Worm (Caenorhabditis elegans) whole organism, L4 larva: ENCODE results near the gene EGAP9.4.

Experiments
- jun-1 ChIP-seq: fragments of 150-350 bp; optimal IDR thresholded peaks from 2 replicates; lab custom pipeline; 2014; ENCODE audit warnings: missing biosample characterization, missing genetic modification reagents, missing genetic modification characterization
- lin-39 ChIP-seq: fragments of 150-350 bp; optimal IDR thresholded peaks from 2 replicates; lab custom pipeline; 2014; ENCODE audit warnings: missing biosample characterization, missing genetic modification reagents, missing genetic modification characterization
- skn-1 ChIP-seq: fragments of 150-350 bp; optimal IDR thresholded peaks from 2 replicates; lab custom pipeline; 2014; ENCODE audit warnings: missing biosample characterization, missing genetic modification characterization

- no peak for TF ChIP-seq skn-1 (tag; lab: Kevin White, UChicago)
- TF ChIP-seq lin-39 (tag; lab: Kevin White, UChicago) = no peak
- no peak for TF ChIP-seq jun-1 (tag; lab: Kevin White, UChicago)
These were observed 22.4 kb upstream of the EGAP9.4 start, which contains the start of gene K04A8.19 for ce11 chrV:6554308-6554707.
